Worm (Caenorhabditis elegans) whole organism, early embryonic: Measurements from ENCODE around the gene nova-1.

Source experiments
- B0310.2 ChIP-seq: sonication (generic microtip); optimal IDR thresholded peaks from 2 replicates; lab custom pipeline; 2016; ENCODE audit warnings: mild to moderate bottlenecking, missing genetic modification characterization, missing compliant biosample characterization
- F13C5.2 ChIP-seq: sonication (generic microtip); optimal IDR thresholded peaks from 2 replicates; lab custom pipeline; 2017; ENCODE audit warnings: mild to moderate bottlenecking, missing genetic modification characterization, inconsistent platforms, missing compliant biosample characterization
- aly-1 ChIP-seq: sonication (generic microtip); optimal IDR thresholded peaks from 2 replicates; lab custom pipeline; 2016; ENCODE audit warnings: missing genetic modification characterization, missing compliant biosample characterization
- ama-1 ChIP-seq: fragments of 150-350 bp; optimal IDR thresholded peaks from 2 replicates; lab custom pipeline; 2014
- ceh-13 ChIP-seq: fragments of 200-800 bp; sonication (Bioruptor generic); optimal IDR thresholded peaks from 2 replicates; lab custom pipeline; 2018; ENCODE audit warnings: mild to moderate bottlenecking, missing genetic modification characterization, missing compliant biosample characterization
- ceh-36 ChIP-seq: sonication (generic microtip); optimal IDR thresholded peaks from 2 replicates; lab custom pipeline; 2016; ENCODE audit warnings: missing genetic modification characterization, inconsistent platforms, missing compliant biosample characterization
- ets-7 ChIP-seq: sonication (generic microtip); optimal IDR thresholded peaks from 2 replicates; lab custom pipeline; 2016; ENCODE audit warnings: missing genotype, missing genetic modification characterization, missing compliant biosample characterization
- flt-1 ChIP-seq: fragments of 200-800 bp; sonication (Bioruptor generic); IDR thresholded peaks from 2 replicates; pipeline ENCODE4 v1.3.6; 2022; ENCODE audit warnings: missing genetic modification characterization, missing compliant biosample characterization
- hmbx-1 ChIP-seq: sonication (generic microtip); optimal IDR thresholded peaks from 2 replicates; lab custom pipeline; 2016; ENCODE audit warnings: mild to moderate bottlenecking, missing genetic modification characterization, missing compliant biosample characterization
- hnd-1 ChIP-seq: sonication (generic microtip); optimal IDR thresholded peaks from 2 replicates; lab custom pipeline; 2016; ENCODE audit warnings: missing genetic modification characterization, missing compliant biosample characterization
- pes-1 ChIP-seq: fragments of 200-800 bp; sonication (Bioruptor generic); IDR thresholded peaks from 2 replicates; pipeline ENCODE4 v1.3.6; 2022; ENCODE audit warnings: missing genetic modification reagents, missing genetic modification characterization, missing compliant biosample characterization
- tbx-37 ChIP-seq: fragments of 200-800 bp; sonication (Bioruptor generic); conservative IDR thresholded peaks from 2 replicates; pipeline ENCODE4 v1.3.6; 2022; ENCODE audit warnings: missing genetic modification reagents, missing genetic modification characterization, missing compliant biosample characterization

DNA sequence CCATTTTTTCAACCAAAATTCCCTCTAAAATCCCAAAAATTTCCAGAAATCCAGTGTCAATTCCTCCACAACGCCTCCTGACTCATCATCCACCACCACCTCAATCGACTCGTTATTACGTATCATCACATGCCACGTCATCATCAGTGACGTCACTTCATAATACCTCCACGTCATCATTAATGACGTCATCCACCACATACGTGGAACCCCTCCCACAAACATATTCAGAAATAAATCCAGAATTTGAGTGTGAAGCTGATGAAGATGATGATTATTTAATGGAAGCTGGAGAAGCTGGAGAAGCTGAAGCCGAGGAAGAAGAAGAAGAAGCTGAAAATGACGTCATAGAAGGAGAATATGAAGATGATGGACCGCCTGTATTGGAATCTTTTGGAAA lies 12.2 kb upstream of the nova-1 start:
- no peak for TF ChIP-seq hmbx-1 (tag; lab: Kevin White, UChicago)
- TF ChIP-seq ama-1 (lab: Kevin White, UChicago), result no peak
- TF ChIP-seq ets-7 (tag; lab: Kevin White, UChicago), result no peak
- no peak for TF ChIP-seq hnd-1
- no peak for TF ChIP-seq pes-1 (GFP tag; lab: Robert Waterston, UW)
- TF ChIP-seq F13C5.2, result no peak
- no peak for TF ChIP-seq B0310.2 (tag; lab: Kevin White, UChicago)
- TF ChIP-seq flt-1 (GFP tag; lab: Robert Waterston, UW), result no peak
- no peak for TF ChIP-seq ceh-36 (tag; lab: Kevin White, UChicago)
- TF ChIP-seq ceh-13 (GFP tag; lab: Kevin White, UChicago), result no peak
- no peak for TF ChIP-seq aly-1 (tag; lab: Kevin White, UChicago)
- no peak for TF ChIP-seq tbx-37 (GFP tag; lab: Robert Waterston, UW)
